Fruit fly (Drosophila melanogaster): ENCODE measurements around the gene f-cup.

f-cup gene

DNA sequence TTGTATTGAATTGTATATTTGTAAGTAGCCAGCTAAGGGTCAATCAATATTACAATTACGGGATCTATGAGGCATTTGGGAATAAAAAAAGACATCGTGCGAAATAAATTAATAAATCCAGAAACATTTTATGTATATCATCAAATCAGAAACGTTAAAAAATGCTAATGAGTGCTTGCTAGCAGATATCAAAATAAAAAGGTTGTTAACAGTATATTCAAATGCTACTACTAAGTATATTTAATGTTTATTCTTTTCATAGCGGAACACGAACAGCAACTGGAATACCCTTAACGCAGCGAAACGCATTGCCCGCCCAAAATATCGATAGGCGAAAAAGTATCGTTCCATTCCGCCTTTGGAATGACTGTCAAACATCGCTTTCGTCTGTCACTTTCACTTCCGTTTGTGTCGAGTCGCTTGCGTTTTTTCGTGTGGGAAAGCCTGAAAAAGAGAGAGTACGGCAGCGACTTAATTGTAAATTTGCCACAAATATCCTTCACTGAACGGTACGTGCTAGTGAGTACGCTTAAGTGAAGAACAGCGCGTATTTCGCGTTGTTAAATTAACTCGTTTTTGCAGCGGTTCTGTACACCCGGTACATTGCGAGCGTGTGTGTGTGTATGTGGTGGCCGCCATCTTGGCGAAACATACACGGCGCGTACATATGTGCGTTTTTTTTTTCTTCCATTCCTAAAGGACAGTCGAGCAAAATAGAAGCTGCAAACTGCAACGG, 39.5 kb downstream of the f-cup start, which contains the start of gene B52 (continued):
- TF ChIP-seq Blimp-1 (GFP tag; optimal IDR thresholded peaks at IDR 0.05) (peak; percentile 94), CG10669 (GFP tag; optimal IDR thresholded peaks at IDR 0.05) (peak; percentile 37), CG3919 (GFP tag; optimal IDR thresholded peaks at IDR 0.05) (peak; percentile 69), CG11902 (GFP tag; optimal IDR thresholded peaks at IDR 0.05) (no peak), Gug (GFP tag; IDR thresholded peaks at IDR 0.05) (no peak), CG31627 (GFP tag; optimal IDR thresholded peaks at IDR 0.05) (peak; percentile 66), acj6 (GFP tag; optimal IDR thresholded peaks at IDR 0.05) (peak; percentile 55), Eip93F (GFP tag; optimal IDR thresholded peaks at IDR 0.05) (no peak), Sox14 (GFP tag; optimal IDR thresholded peaks at IDR 0.05) (peak; percentile 48), net (GFP tag; optimal IDR thresholded peaks at IDR 0.05) (peak; percentile 68), fd85E (GFP tag; optimal IDR thresholded peaks at IDR 0.05) (peak; percentile 64), dsx (GFP tag; optimal IDR thresholded peaks at IDR 0.05; ENCODE audit: poor library complexity, severe bottlenecking) (no peak), CG32006 (GFP tag; optimal IDR thresholded peaks at IDR 0.05) (peak; percentile 52)

DNA sequence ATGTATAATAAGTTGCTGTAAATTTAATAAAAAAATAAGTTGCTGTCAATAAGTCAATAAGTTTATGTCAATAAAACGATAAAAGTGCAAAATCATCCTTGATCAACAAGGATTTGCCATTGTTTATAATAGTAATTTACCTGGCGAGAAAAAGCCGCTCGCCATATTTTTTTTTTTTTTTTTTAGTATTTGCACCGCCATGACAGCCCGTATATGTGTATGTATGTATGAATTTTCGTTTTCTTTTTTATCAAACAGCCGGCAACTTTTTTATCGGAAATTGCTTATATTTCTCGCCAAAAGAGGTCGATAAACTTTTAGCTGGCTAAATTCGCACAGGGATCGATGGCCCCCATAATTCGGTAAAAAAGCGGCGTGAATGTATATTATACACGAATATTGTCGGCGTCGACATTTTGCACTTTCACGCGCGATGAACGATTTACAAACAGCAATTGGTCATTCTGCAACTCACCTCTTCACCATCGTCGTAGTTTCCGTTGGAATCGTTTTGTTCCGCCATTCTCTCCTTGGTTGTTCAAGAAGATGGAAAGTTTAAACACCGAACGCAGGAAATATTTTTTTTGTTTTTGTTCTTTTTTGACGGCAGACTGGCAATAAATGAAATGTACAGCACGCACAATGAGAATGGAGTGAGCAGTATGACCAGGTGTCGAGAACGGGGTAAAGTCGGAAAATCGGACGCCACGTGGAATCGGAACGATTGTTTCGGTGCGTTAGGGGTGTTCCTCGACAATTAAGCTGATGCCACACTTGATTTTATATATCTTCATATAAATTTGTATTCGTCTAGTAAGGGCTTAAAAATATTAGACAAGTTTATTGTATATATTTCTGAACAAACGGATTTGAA, 40.5 kb downstream of the f-cup start, which contains the start of gene Hrb87F:
TSS of gene Hrb87F (minus strand) at position 667 of the 874 bp plus-strand sequence.
- TF ChIP-seq CG6163 (GFP tag; IDR thresholded peaks at IDR 0.05) (peak; percentile 7; the same call in 2 of the 3 replicates), Sox15 (GFP tag; optimal IDR thresholded peaks at IDR 0.05) (no peak), CG10669 (GFP tag; optimal IDR thresholded peaks at IDR 0.05) (no peak), Hr39 (GFP tag; optimal IDR thresholded peaks at IDR 0.05) (no peak), ss (GFP tag; optimal IDR thresholded peaks at IDR 0.05) (peak; percentile 54 to 56), CG9139 (GFP tag; optimal IDR thresholded peaks at IDR 0.05) (peak; percentile 52), dac (GFP tag; optimal IDR thresholded peaks at IDR 0.05) (no peak), CG31627 (GFP tag; optimal IDR thresholded peaks at IDR 0.05) (no peak), esn (GFP tag; optimal IDR thresholded peaks at IDR 0.05) (no peak), CG34406 (GFP tag; optimal IDR thresholded peaks at IDR 0.05) (no peak), fd59A (GFP tag; optimal IDR thresholded peaks at IDR 0.05) (no peak), CG3919 (GFP tag; optimal IDR thresholded peaks at IDR 0.05) (no peak), CG10631 (GFP tag; optimal IDR thresholded peaks at IDR 0.05) (no peak), CG8119 (GFP tag; IDR thresholded peaks at IDR 0.05) (no peak; the same call in 2 of the 3 replicates), CG11762 (GFP tag; optimal IDR thresholded peaks at IDR 0.05; ENCODE audit: insufficient read depth) (no peak), Eip93F (GFP tag; optimal IDR thresholded peaks at IDR 0.05) (no peak), CG6792 (GFP tag; optimal IDR thresholded peaks at IDR 0.05) (no peak), CG6276 (GFP tag; optimal IDR thresholded peaks at IDR 0.05) (no peak), lz (GFP tag; optimal IDR thresholded peaks at IDR 0.05) (peak; percentile 10), CG3032 (tag; optimal IDR thresholded peaks at IDR 0.05) (no peak), Smox (GFP tag; optimal IDR thresholded peaks at IDR 0.05) (no peak), Gug (GFP tag; IDR thresholded peaks at IDR 0.05) (no peak), spab (GFP tag; optimal IDR thresholded peaks at IDR 0.05) (no peak), topi (GFP tag; optimal IDR thresholded peaks at IDR 0.05) (no peak), Sox14 (GFP tag; optimal IDR thresholded peaks at IDR 0.05) (no peak), CG6808 (GFP tag; optimal IDR thresholded peaks at IDR 0.05) (peak; percentile 55), CG11294 (GFP tag; IDR thresholded peaks at IDR 0.05) (no peak), svp (GFP tag) (no peak), salr (GFP tag; optimal IDR thresholded peaks at IDR 0.05) (no peak), OdsH (GFP tag; optimal IDR thresholded peaks at IDR 0.05) (no peak), Ets96B (tag; optimal IDR thresholded peaks at IDR 0.05) (peak; percentile 1), Lpt (GFP tag; optimal IDR thresholded peaks at IDR 0.05) (no peak), CG32006 (GFP tag; optimal IDR thresholded peaks at IDR 0.05) (no peak), cyc (GFP tag; optimal IDR thresholded peaks at IDR 0.05) (no peak), eg (GFP tag; IDR thresholded peaks at IDR 0.05) (peak; percentile 23), CG4318 (GFP tag; optimal IDR thresholded peaks at IDR 0.05) (no peak), fkh (GFP tag; optimal IDR thresholded peaks at IDR 0.05) (no peak), pdm3 (GFP tag; optimal IDR thresholded peaks at IDR 0.05) (no peak), vri (GFP tag; optimal IDR thresholded peaks at IDR 0.05) (peak; percentile 33), acj6 (GFP tag; optimal IDR thresholded peaks at IDR 0.05) (no peak)
